Worm (Caenorhabditis elegans): ENCODE results near the gene ncam-1.

DNA sequence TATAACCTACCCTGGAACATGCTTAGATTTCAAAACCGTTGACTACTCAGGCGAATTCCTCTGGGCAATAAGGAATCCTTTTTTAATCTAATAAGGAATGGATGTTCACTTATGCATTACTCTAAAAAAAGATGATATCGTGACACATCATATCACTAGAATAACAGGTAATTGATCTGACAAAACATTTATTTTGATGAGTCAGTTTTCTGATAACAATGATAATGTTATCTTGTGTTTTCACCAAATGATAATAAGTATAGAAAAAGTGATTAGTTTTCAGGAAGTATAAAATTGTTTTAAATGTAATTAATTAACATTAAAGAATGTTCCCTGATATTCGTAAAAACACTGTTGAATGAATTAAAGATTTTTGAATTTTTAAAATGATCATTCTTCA, 37.3 kb downstream of the ncam-1 start:
- TF ChIP-seq him-1 (tag; optimal IDR thresholded peaks at IDR 0.05) (no peak), dao-5 (tag; optimal IDR thresholded peaks at IDR 0.05) (no peak)
